Worm (Caenorhabditis elegans) whole organism, L3 larva: ENCODE data around the gene atl-1.

Experiments used
- aly-2 ChIP-seq: fragments of 150-350 bp; optimal IDR thresholded peaks from 2 replicates; lab custom pipeline; 2014; ENCODE audit warnings: missing biosample characterization, missing genetic modification characterization
- ceh-28 ChIP-seq: fragments of 150-350 bp; optimal IDR thresholded peaks from 2 replicates; lab custom pipeline; 2014; ENCODE audit warnings: missing biosample characterization, missing genetic modification reagents, missing genetic modification characterization
- egl-27 ChIP-seq: sonication (generic microtip); optimal IDR thresholded peaks from 4 replicates; lab custom pipeline; 2017; ENCODE audit warnings: missing biosample characterization, missing genetic modification reagents, missing genetic modification characterization
- jun-1 ChIP-seq: fragments of 150-350 bp; optimal IDR thresholded peaks from 2 replicates; lab custom pipeline; 2014; ENCODE audit warnings: missing biosample characterization, missing genetic modification reagents, missing genetic modification characterization
- nhr-11 ChIP-seq: fragments of 150-350 bp; optimal IDR thresholded peaks from 2 replicates; lab custom pipeline; 2014; ENCODE audit warnings: missing biosample characterization, missing genetic modification characterization
- nhr-12 ChIP-seq: fragments of 150-350 bp; optimal IDR thresholded peaks from 2 replicates; lab custom pipeline; 2014; ENCODE audit warnings: missing biosample characterization, missing genetic modification characterization
- nhr-23 ChIP-seq: fragments of 150-350 bp; optimal IDR thresholded peaks from 2 replicates; lab custom pipeline; 2014; ENCODE audit warnings: missing biosample characterization, missing genetic modification reagents, missing genetic modification characterization
- nhr-237 ChIP-seq: fragments of 150-350 bp; optimal IDR thresholded peaks from 2 replicates; lab custom pipeline; 2014; ENCODE audit warnings: missing biosample characterization, missing genetic modification characterization
- nhr-28 ChIP-seq: fragments of 150-350 bp; optimal IDR thresholded peaks from 2 replicates; lab custom pipeline; 2014; ENCODE audit warnings: missing biosample characterization, missing genetic modification characterization
- nhr-43 ChIP-seq: sonication (generic microtip); optimal IDR thresholded peaks from 2 replicates; lab custom pipeline; 2016; ENCODE audit warnings: mild to moderate bottlenecking, missing genetic modification characterization, missing compliant biosample characterization; ENCODE audit not compliant: poor library complexity, severe bottlenecking

The atl-1 gene

ce11 chrV:9588574-9588973, 56.8 kb downstream of the atl-1 start:
- TF ChIP-seq nhr-43 (tag; lab: Kevin White, UChicago) (peak; percentile 13), nhr-237 (tag; lab: Kevin White, UChicago) (no peak), nhr-23 (peak; percentile 54)

ce11 chrV:9587619-9588018, 57.8 kb downstream of the atl-1 start:
- TF ChIP-seq nhr-23 (no peak), aly-2 (tag; lab: Kevin White, UChicago) (no peak), nhr-28 (no peak), jun-1 (no peak), nhr-12 (tag; lab: Kevin White, UChicago) (no peak), nhr-11 (tag; lab: Kevin White, UChicago) (no peak), ceh-28 (no peak), egl-27 (no peak)
